Worm (Caenorhabditis elegans): ENCODE measurements around the gene Y17G7B.20.

DNA sequence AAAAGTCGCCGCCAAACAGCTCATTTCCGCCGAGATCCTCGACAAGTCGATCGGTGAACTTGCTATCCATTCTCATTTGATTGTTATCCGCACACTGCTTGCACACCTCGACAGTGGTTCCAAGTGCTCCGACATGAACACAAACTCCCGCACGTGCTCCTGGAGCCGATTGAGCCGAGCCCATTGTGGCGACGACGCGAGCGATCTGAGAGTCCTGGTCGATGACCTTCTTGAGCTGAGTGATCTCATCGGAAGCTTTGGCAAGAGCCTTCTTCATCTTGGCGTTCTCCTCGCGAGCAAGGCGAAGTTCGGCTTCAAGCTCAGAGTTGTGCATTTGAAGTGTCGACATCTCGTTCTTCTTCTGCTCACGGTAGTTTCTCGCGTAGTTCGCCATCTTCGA is 1.2 kb downstream of the Y17G7B.20 start:
- TF ChIP-seq lin-39 (tag; optimal IDR thresholded peaks at IDR 0.05) = no peak
- TF ChIP-seq nhr-237 (tag; optimal IDR thresholded peaks at IDR 0.05) = no peak
- TF ChIP-seq ztf-1 (GFP tag; conservative IDR thresholded peaks at IDR 0.05) = no peak
- no peak for TF ChIP-seq mdl-1 (tag; optimal IDR thresholded peaks at IDR 0.05)
- no peak for TF ChIP-seq unc-39 (tag; optimal IDR thresholded peaks at IDR 0.05)
- TF ChIP-seq ama-1 (optimal IDR thresholded peaks at IDR 0.05) = no peak
- no peak for TF ChIP-seq ZK546.5 (tag; optimal IDR thresholded peaks at IDR 0.05)

All from whole organism, L2 larva.